Fruit fly (Drosophila melanogaster) whole organism, prepupa: ENCODE results near the gene Rpn9.

ENCODE experiments used
- CG10631 ChIP-seq: fragments of 200-800 bp; sonication (Bioruptor generic); optimal IDR thresholded peaks from 2 replicates; lab custom pipeline; 2016; ENCODE audit warnings: missing biosample characterization, missing genetic modification characterization
- CG10669 ChIP-seq: fragments of 200-800 bp; sonication (Bioruptor generic); optimal IDR thresholded peaks from 3 replicates; lab custom pipeline; 2018; ENCODE audit warnings: missing biosample characterization, mild to moderate bottlenecking, missing genetic modification characterization, moderate library complexity
- CG11762 ChIP-seq: fragments of 200-800 bp; sonication (Bioruptor generic); optimal IDR thresholded peaks from 3 replicates; lab custom pipeline; 2016; ENCODE audit warnings: missing biosample characterization, missing genetic modification characterization; ENCODE audit not compliant: insufficient read depth
- CG1621 ChIP-seq: fragments of 200-800 bp; sonication (Bioruptor generic); optimal IDR thresholded peaks from 3 replicates; lab custom pipeline; 2018; ENCODE audit warnings: missing biosample characterization, mild to moderate bottlenecking, missing genetic modification characterization
- CG16779 ChIP-seq: fragments of 200-800 bp; sonication (Bioruptor generic); optimal IDR thresholded peaks from 3 replicates; lab custom pipeline; 2017; ENCODE audit warnings: missing biosample characterization, mild to moderate bottlenecking, missing genetic modification characterization
- CG3032 ChIP-seq: fragments of 200-800 bp; optimal IDR thresholded peaks from 2 replicates; lab custom pipeline; 2019; ENCODE audit warnings: missing biosample characterization, mild to moderate bottlenecking, missing genetic modification characterization, moderate library complexity
- CG31627 ChIP-seq: fragments of 200-800 bp; sonication (Bioruptor generic); optimal IDR thresholded peaks from 3 replicates; lab custom pipeline; 2016; ENCODE audit warnings: missing biosample characterization, missing genetic modification characterization
- CG3919 ChIP-seq: fragments of 200-800 bp; sonication (Bioruptor generic); optimal IDR thresholded peaks from 3 replicates; lab custom pipeline; 2016; ENCODE audit warnings: missing biosample characterization, missing genetic modification characterization
- CG4318 ChIP-seq: fragments of 200-800 bp; sonication (Bioruptor generic); optimal IDR thresholded peaks from 3 replicates; lab custom pipeline; 2017; ENCODE audit warnings: missing biosample characterization, mild to moderate bottlenecking, missing genetic modification characterization
- CG6163 ChIP-seq: fragments of 200-800 bp; sonication (Bioruptor generic); IDR thresholded peaks from 3 replicates; pipeline ENCODE4 v1.3.6; 2022; ENCODE audit warnings: missing biosample characterization, missing genetic modification characterization
- CG6276 ChIP-seq: fragments of 200-800 bp; sonication (Bioruptor generic); optimal IDR thresholded peaks from 2 replicates; lab custom pipeline; 2017; ENCODE audit warnings: missing biosample characterization, mild to moderate bottlenecking, missing genetic modification characterization
- CG6808 ChIP-seq: fragments of 200-800 bp; sonication (Bioruptor generic); optimal IDR thresholded peaks from 3 replicates; lab custom pipeline; 2017; ENCODE audit warnings: missing biosample characterization, missing genetic modification characterization, mild to moderate bottlenecking, moderate library complexity, missing genetic modification reagents
- CG6854 ChIP-seq: fragments of 200-800 bp; sonication (Bioruptor generic); optimal IDR thresholded peaks from 2 replicates; lab custom pipeline; 2017; ENCODE audit warnings: missing biosample characterization, mild to moderate bottlenecking, missing genetic modification characterization
- CG8632 ChIP-seq: fragments of 200-800 bp; sonication (Bioruptor generic); optimal IDR thresholded peaks from 3 replicates; lab custom pipeline; 2016; ENCODE audit warnings: missing biosample characterization, missing genetic modification characterization
- CG9139 ChIP-seq: fragments of 200-800 bp; sonication (Bioruptor generic); optimal IDR thresholded peaks from 3 replicates; lab custom pipeline; 2017; ENCODE audit warnings: missing biosample characterization, mild to moderate bottlenecking, missing genetic modification characterization
- Hr39 ChIP-seq: fragments of 200-800 bp; sonication (Bioruptor generic); optimal IDR thresholded peaks from 2 replicates; lab custom pipeline; 2016; ENCODE audit warnings: missing biosample characterization, missing genetic modification characterization
- Lpt ChIP-seq: fragments of 200-800 bp; sonication (Bioruptor generic); optimal IDR thresholded peaks from 3 replicates; lab custom pipeline; 2016; ENCODE audit warnings: missing biosample characterization, missing genetic modification characterization
- Smox ChIP-seq: fragments of 200-800 bp; sonication (Bioruptor generic); optimal IDR thresholded peaks from 3 replicates; lab custom pipeline; 2016; ENCODE audit warnings: missing biosample characterization, missing genetic modification characterization
- Sox15 ChIP-seq: fragments of 200-800 bp; sonication (Bioruptor generic); optimal IDR thresholded peaks from 3 replicates; lab custom pipeline; 2016; ENCODE audit warnings: missing biosample characterization, missing genetic modification characterization
- achi ChIP-seq: fragments of 200-800 bp; sonication (Bioruptor generic); optimal IDR thresholded peaks from 3 replicates; lab custom pipeline; 2016; ENCODE audit warnings: missing biosample characterization, missing genetic modification characterization
- cyc ChIP-seq: fragments of 200-800 bp; sonication (Bioruptor generic); optimal IDR thresholded peaks from 3 replicates; lab custom pipeline; 2016; ENCODE audit warnings: missing biosample characterization, missing genetic modification characterization
- dac ChIP-seq: fragments of 200-800 bp; sonication (Bioruptor generic); optimal IDR thresholded peaks from 2 replicates; lab custom pipeline; 2017; ENCODE audit warnings: missing biosample characterization, mild to moderate bottlenecking, missing genetic modification characterization
- fd85E ChIP-seq: fragments of 200-800 bp; sonication (Bioruptor generic); optimal IDR thresholded peaks from 3 replicates; lab custom pipeline; 2016; ENCODE audit warnings: missing biosample characterization, missing genetic modification characterization
- fkh ChIP-seq: fragments of 200-800 bp; sonication (Bioruptor generic); optimal IDR thresholded peaks from 3 replicates; lab custom pipeline; 2017; ENCODE audit warnings: missing biosample characterization, mild to moderate bottlenecking, missing genetic modification characterization, moderate library complexity
- lz ChIP-seq: fragments of 200-800 bp; sonication (Bioruptor generic); optimal IDR thresholded peaks from 3 replicates; lab custom pipeline; 2016; ENCODE audit warnings: missing biosample characterization, missing genetic modification characterization
- net ChIP-seq: fragments of 200-800 bp; sonication (Bioruptor generic); optimal IDR thresholded peaks from 3 replicates; lab custom pipeline; 2016; ENCODE audit warnings: missing biosample characterization, missing genetic modification characterization
- pdm3 ChIP-seq: fragments of 200-800 bp; sonication (Bioruptor generic); optimal IDR thresholded peaks from 3 replicates; lab custom pipeline; 2016; ENCODE audit warnings: missing biosample characterization, missing genetic modification characterization
- ss ChIP-seq, 2 experiments: fragments of 200-800 bp; sonication (Bioruptor generic); optimal IDR thresholded peaks; 2 replicates in 1 of 2; 3 replicates in 1 of 2; lab custom pipeline; 2017 to 2018; ENCODE audit warnings: mild to moderate bottlenecking in 2 of 2, missing biosample characterization in 2 of 2, missing genetic modification characterization in 2 of 2, moderate library complexity in 1 of 2
- svp ChIP-seq: fragments of 200-800 bp; sonication (Bioruptor generic); peaks from one replicate; lab custom pipeline; 2016; ENCODE audit warnings: missing biosample characterization, missing genetic modification characterization
- topi ChIP-seq: fragments of 200-800 bp; sonication (Bioruptor generic); optimal IDR thresholded peaks from 3 replicates; lab custom pipeline; 2016; ENCODE audit warnings: missing biosample characterization, missing genetic modification characterization

Rpn9 gene

dm6 chr3R:23722680-23723372 is 10.4 kb downstream of the Rpn9 start, which contains the start of gene CG10365 (continued):
- TF ChIP-seq CG10669 (peak; percentile 63), fkh (no peak), cyc (GFP tag; lab: Kevin White, UChicago) (peak; percentile 80), CG16779 (tag; lab: Kevin White, UChicago) (peak; percentile 67), pdm3 (GFP tag; lab: Kevin White, UChicago) (peak; percentile 79), Hr39 (GFP tag; lab: Kevin White, UChicago) (peak; percentile 32), net (GFP tag; lab: Kevin White, UChicago) (peak; percentile 89), CG6854 (peak; percentile 14), achi (GFP tag; lab: Kevin White, UChicago) (peak; percentile 92), topi (GFP tag; lab: Kevin White, UChicago) (peak; percentile 74), CG6163 (GFP tag; lab: Robert Waterston, UW) (peak; percentile 90), CG9139 (GFP tag; lab: Kevin White, UChicago) (peak; percentile 55), ss (GFP tag; optimal IDR thresholded peaks at IDR 0.05; lab: Kevin White, UChicago) (peak; percentile 83 to 86), CG3919 (GFP tag; lab: Kevin White, UChicago) (peak; percentile 92), CG6276 (GFP tag; lab: Kevin White, UChicago) (peak; percentile 89), fd85E (GFP tag; lab: Kevin White, UChicago) (peak; percentile 81), Sox15 (peak; percentile 75)

DNA sequence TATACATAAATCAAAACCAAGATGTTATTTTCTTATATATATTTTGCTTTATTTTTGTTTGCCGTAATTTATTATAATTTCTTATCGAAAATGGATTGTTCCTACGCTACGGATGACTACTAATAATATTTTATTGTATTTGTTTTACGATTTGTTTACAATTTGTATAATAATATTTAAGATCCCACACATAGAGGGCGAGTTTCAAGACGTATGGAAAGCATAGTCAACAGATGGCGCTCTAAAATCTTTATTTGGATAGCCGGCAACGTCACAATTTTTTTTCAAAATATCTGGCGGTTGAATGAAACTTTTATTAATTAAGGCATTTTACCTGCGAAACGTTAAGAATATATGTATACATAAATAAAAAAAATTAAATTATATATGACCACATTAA is 11.3 kb downstream of the Rpn9 start:
- TF ChIP-seq CG10631 (GFP tag; lab: Kevin White, UChicago) (no peak), net (GFP tag; lab: Kevin White, UChicago) (no peak), Hr39 (GFP tag; lab: Kevin White, UChicago) (peak; percentile 13), svp (GFP tag; lab: Kevin White, UChicago) (peak; percentile 65), Smox (GFP tag; lab: Kevin White, UChicago) (peak; percentile 6), fkh (peak; percentile 97), CG1621 (tag; lab: Kevin White, UChicago) (no peak), CG3032 (tag; lab: Kevin White, UChicago) (peak; percentile 20), CG11762 (GFP tag; lab: Kevin White, UChicago) (no peak), cyc (GFP tag; lab: Kevin White, UChicago) (peak; percentile 7), CG31627 (GFP tag; lab: Kevin White, UChicago) (peak; percentile 33), lz (peak; percentile 18)

dm6 chr3R:23721525-23721924 is 11.7 kb downstream of the Rpn9 start, which contains the start of gene CG10232:
Gene CG10232, minus strand, starts transcription at chr3R:23721625.
- TF ChIP-seq lz (no peak), CG8632 (GFP tag; lab: Kevin White, UChicago) (no peak), CG6276 (GFP tag; lab: Kevin White, UChicago) (no peak)

- no peak for TF ChIP-seq Lpt (GFP tag; lab: Kevin White, UChicago)
- TF ChIP-seq CG6808 (GFP tag; lab: Kevin White, UChicago): no peak
- no peak for TF ChIP-seq cyc (GFP tag; lab: Kevin White, UChicago)
- TF ChIP-seq CG6163 (GFP tag; lab: Robert Waterston, UW): no peak
- TF ChIP-seq dac (GFP tag; lab: Kevin White, UChicago): no peak
- TF ChIP-seq ss (GFP tag; optimal IDR thresholded peaks at IDR 0.05; lab: Kevin White, UChicago): no peak
- TF ChIP-seq fd85E (GFP tag; lab: Kevin White, UChicago): no peak
- TF ChIP-seq topi (GFP tag; lab: Kevin White, UChicago): no peak
- TF ChIP-seq CG4318 (GFP tag; lab: Kevin White, UChicago): no peak
These were observed 14.8 kb downstream of the Rpn9 start, which contains the start of gene nau for dm6 chr3R:23718297-23718941. Gene nau, minus strand, starts transcription at chr3R:23718357.
